Worm (Caenorhabditis elegans): ENCODE results near the gene ugt-12.

Gene ugt-12

DNA sequence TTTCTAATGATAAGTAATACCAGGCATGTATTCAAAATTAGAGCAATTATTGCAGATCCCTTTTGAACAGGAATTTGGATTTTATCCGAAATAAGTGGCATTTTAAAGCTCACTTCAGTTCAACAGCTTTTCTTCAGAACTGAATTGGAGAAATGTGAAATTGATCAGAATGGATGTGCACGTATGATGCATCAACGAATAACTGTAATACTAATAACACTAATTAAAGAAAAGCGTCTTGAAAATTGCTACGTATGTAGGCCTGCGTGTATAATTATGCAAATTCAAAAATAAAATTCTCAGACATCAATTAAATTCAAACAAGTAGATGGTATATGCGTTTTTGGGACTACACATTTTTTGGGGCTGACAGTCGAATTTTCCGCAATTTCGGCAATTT lies 40.4 kb upstream of the ugt-12 start, which contains the start of gene str-205:
Gene str-205 (minus strand): TSS at position 101 of the 400 bp plus-strand sequence.
- TF ChIP-seq arid-1 (GFP tag; conservative IDR thresholded peaks at IDR 0.05) (no peak), lin-39 (tag; optimal IDR thresholded peaks at IDR 0.05) (no peak), Y48G9A.11 (GFP tag; IDR thresholded peaks at IDR 0.05) (no peak), jun-1 (tag; optimal IDR thresholded peaks at IDR 0.05) (no peak), dmd-8 (GFP tag; IDR thresholded peaks at IDR 0.05) (no peak), Y5F2A.4 (GFP tag; optimal IDR thresholded peaks at IDR 0.05) (no peak), nhr-76 (tag; optimal IDR thresholded peaks at IDR 0.05) (no peak), snpc-1.2 (GFP tag; IDR thresholded peaks at IDR 0.05) (no peak), duxl-1 (tag; optimal IDR thresholded peaks at IDR 0.05; ENCODE audit: poor library complexity) (no peak), lin-29 (GFP tag; IDR thresholded peaks at IDR 0.05) (no peak), hif-1 (tag; optimal IDR thresholded peaks at IDR 0.05) (no peak), dpl-1 (GFP tag; optimal IDR thresholded peaks at IDR 0.05) (no peak), nhr-41 (GFP tag; IDR thresholded peaks at IDR 0.05) (no peak), T20F7.1 (GFP tag; optimal IDR thresholded peaks at IDR 0.05) (no peak), ZK546.5 (tag; optimal IDR thresholded peaks at IDR 0.05) (no peak), spr-3 (GFP tag; optimal IDR thresholded peaks at IDR 0.05) (no peak)

ce11 chrV:4926371-4926770 lies 36.9 kb upstream of the ugt-12 start, which contains the start of gene srh-21:
srh-21 (plus strand) TSS chrV:4926671.
- TF ChIP-seq unc-62 (GFP tag; optimal IDR thresholded peaks at IDR 0.05 in 1 of 2) (peak in 1 of 2 experiments; percentile 65), unc-62 (tag; optimal IDR thresholded peaks at IDR 0.05) (no peak), egl-27 (tag; optimal IDR thresholded peaks at IDR 0.05) (no peak), ceh-44 (GFP tag; IDR thresholded peaks at IDR 0.05) (no peak)

- no peak for TF ChIP-seq spr-1 (tag; optimal IDR thresholded peaks at IDR 0.05)
- no peak for TF ChIP-seq php-3 (GFP tag; IDR thresholded peaks at IDR 0.05)
- TF ChIP-seq F44E2.7 (GFP tag; IDR thresholded peaks at IDR 0.05), result no peak
- TF ChIP-seq ceh-44 (GFP tag; IDR thresholded peaks at IDR 0.05), result no peak
- TF ChIP-seq madf-5 (GFP tag; IDR thresholded peaks at IDR 0.05), result no peak
- TF ChIP-seq dmd-8 (GFP tag; IDR thresholded peaks at IDR 0.05), result no peak
These were observed 35.2 kb upstream of the ugt-12 start, which contains the start of gene srh-20 for ce11 chrV:4924618-4925017. srh-20 (plus strand) TSS chrV:4924918.

- TF ChIP-seq F10B5.3 (tag; optimal IDR thresholded peaks at IDR 0.05) (no peak), zfp-2 (tag; optimal IDR thresholded peaks at IDR 0.05) (no peak), zfp-3 (GFP tag; conservative IDR thresholded peaks at IDR 0.05) (no peak), nhr-111 (GFP tag; optimal IDR thresholded peaks at IDR 0.05) (no peak)
These were observed 32.6 kb upstream of the ugt-12 start, which contains the start of gene srh-22 for ce11 chrV:4922024-4922423. srh-22 (plus strand) TSS chrV:4922324.

ce11 chrV:4920690-4921152 lies 31.3 kb upstream of the ugt-12 start, which contains the start of the genes C02E7.8 and srh-23:
C02E7.8 (minus strand) TSS chrV:4920790.
srh-23 (plus strand) TSS chrV:4921102.
- no peak for TF ChIP-seq unc-62 (GFP tag; optimal IDR thresholded peaks at IDR 0.05 in 1 of 2)
- no peak for TF ChIP-seq unc-62 (tag; optimal IDR thresholded peaks at IDR 0.05)
- no peak for TF ChIP-seq nhr-25 (tag; optimal IDR thresholded peaks at IDR 0.05; ENCODE audit: borderline replicate concordance, insufficient read depth)
- TF ChIP-seq hlh-11 (tag; optimal IDR thresholded peaks at IDR 0.05), result no peak
- no peak for TF ChIP-seq ceh-44 (GFP tag; IDR thresholded peaks at IDR 0.05)
- TF ChIP-seq unc-130 (GFP tag; optimal IDR thresholded peaks at IDR 0.05), result no peak
